Worm (Caenorhabditis elegans) whole organism, L4/young adult: ENCODE results near the gene C27A2.12.

Experiments used
- W03F9.2 ChIP-seq: fragments of 150-350 bp; optimal IDR thresholded peaks from 2 replicates; lab custom pipeline; 2014; ENCODE audit warnings: missing biosample characterization, missing genetic modification characterization
- him-1 ChIP-seq: sonication (generic microtip); optimal IDR thresholded peaks from 2 replicates; lab custom pipeline; 2016; ENCODE audit warnings: missing genotype, missing genetic modification reagents, missing genetic modification characterization, missing compliant biosample characterization

- no peak for TF ChIP-seq him-1 (tag; lab: Kevin White, UChicago)
- no peak for TF ChIP-seq W03F9.2 (tag; lab: Kevin White, UChicago)
These were observed 1.7 kb downstream of the C27A2.12 start for ce11 chrII:5056254-5056653.
